Worm (Caenorhabditis elegans) whole organism, L4/young adult: ENCODE data around the gene rbm-17.

Experiments
- W03F9.2 ChIP-seq: fragments of 150-350 bp; optimal IDR thresholded peaks from 2 replicates; lab custom pipeline; 2014; ENCODE audit warnings: missing biosample characterization, missing genetic modification characterization
- him-1 ChIP-seq: sonication (generic microtip); optimal IDR thresholded peaks from 2 replicates; lab custom pipeline; 2016; ENCODE audit warnings: missing genotype, missing genetic modification reagents, missing genetic modification characterization, missing compliant biosample characterization

DNA sequence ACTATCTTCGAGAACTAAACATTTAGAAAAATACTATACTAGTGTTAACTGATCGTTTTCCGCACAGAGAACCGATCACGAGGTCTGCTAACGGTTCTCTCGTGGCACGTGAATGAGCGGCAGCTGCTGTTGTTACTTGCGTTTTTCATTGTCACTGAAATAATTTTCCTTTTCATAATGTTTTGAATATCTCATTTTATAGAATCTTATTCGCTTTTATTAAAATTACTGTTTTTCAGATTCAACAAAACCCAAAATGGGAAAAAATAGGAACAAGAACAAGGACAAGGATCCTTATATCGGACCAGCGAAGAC is 1.8 kb upstream of the rbm-17 start, which contains the start of gene F58B3.6:
- TF ChIP-seq him-1 (no peak), W03F9.2 (tag; lab: Kevin White, UChicago) (no peak)
